Fruit fly (Drosophila melanogaster): ENCODE results near the gene snz.

Gene snz

dm6 chrX:7944772-7945722, 33.2 kb downstream of the snz start (continued):
- TF ChIP-seq Gug (GFP tag; IDR thresholded peaks at IDR 0.05) (peak; percentile 29; the same call in 1 of the 2 replicates), Sox14 (GFP tag; optimal IDR thresholded peaks at IDR 0.05) (peak; percentile 66), spab (GFP tag; optimal IDR thresholded peaks at IDR 0.05) (peak; percentile 34), pdm3 (GFP tag; optimal IDR thresholded peaks at IDR 0.05) (peak; percentile 61), fkh (GFP tag; optimal IDR thresholded peaks at IDR 0.05) (peak; percentile 72), CG10669 (GFP tag; optimal IDR thresholded peaks at IDR 0.05) (peak; percentile 61), Smox (GFP tag; optimal IDR thresholded peaks at IDR 0.05) (peak; percentile 68), net (GFP tag; optimal IDR thresholded peaks at IDR 0.05) (peak; percentile 42), fd59A (GFP tag; optimal IDR thresholded peaks at IDR 0.05) (peak; percentile 33), Sox102F (GFP tag; optimal IDR thresholded peaks at IDR 0.05) (peak; percentile 72)

dm6 chrX:7946858-7947313, 35.0 kb downstream of the snz start, which contains the start of gene orion:
Gene orion, minus strand, starts transcription at chrX:7946908.
- TF ChIP-seq Met (GFP tag; optimal IDR thresholded peaks at IDR 0.05): no peak
- peak; percentile 17 for TF ChIP-seq lz (GFP tag; optimal IDR thresholded peaks at IDR 0.05)
- TF ChIP-seq CG8119 (GFP tag; IDR thresholded peaks at IDR 0.05): peak; percentile 73
- TF ChIP-seq Blimp-1 (GFP tag; optimal IDR thresholded peaks at IDR 0.05): no peak
- no peak for TF ChIP-seq Sox15 (GFP tag; optimal IDR thresholded peaks at IDR 0.05)
- TF ChIP-seq CG16779 (tag; optimal IDR thresholded peaks at IDR 0.05): peak; percentile 83
- no peak for TF ChIP-seq OdsH (GFP tag; optimal IDR thresholded peaks at IDR 0.05)
- TF ChIP-seq net (GFP tag; optimal IDR thresholded peaks at IDR 0.05): no peak
- no peak for TF ChIP-seq Ets21C (GFP tag; optimal IDR thresholded peaks at IDR 0.05)
- TF ChIP-seq CG8319 (GFP tag; optimal IDR thresholded peaks at IDR 0.05): no peak
- TF ChIP-seq CG15336 (GFP tag; IDR thresholded peaks at IDR 0.05): peak; percentile 59; the same call in 1 of the 2 replicates
- peak; percentile 86 for TF ChIP-seq CG6163 (GFP tag; IDR thresholded peaks at IDR 0.05)
- TF ChIP-seq CG4318 (GFP tag; optimal IDR thresholded peaks at IDR 0.05): no peak
- peak; percentile 31 for TF ChIP-seq CG8632 (GFP tag; optimal IDR thresholded peaks at IDR 0.05)
- peak; percentile 55 for TF ChIP-seq dac (GFP tag; optimal IDR thresholded peaks at IDR 0.05)
- no peak for TF ChIP-seq fd85E (GFP tag; optimal IDR thresholded peaks at IDR 0.05)
- TF ChIP-seq Hr4 (GFP tag; optimal IDR thresholded peaks at IDR 0.05): no peak
- TF ChIP-seq achi (GFP tag; optimal IDR thresholded peaks at IDR 0.05): peak; percentile 47
- peak; percentile 92 for TF ChIP-seq Sox14 (GFP tag; optimal IDR thresholded peaks at IDR 0.05)
- TF ChIP-seq CG6854 (GFP tag; optimal IDR thresholded peaks at IDR 0.05): no peak
- peak; percentile 87 for TF ChIP-seq dsx (GFP tag; optimal IDR thresholded peaks at IDR 0.05; ENCODE audit: poor library complexity, severe bottlenecking)
- peak; percentile 87 for TF ChIP-seq CG1621 (tag; optimal IDR thresholded peaks at IDR 0.05)
- no peak for TF ChIP-seq cyc (GFP tag; optimal IDR thresholded peaks at IDR 0.05)
- peak; percentile 84 for TF ChIP-seq Eip78C (GFP tag)
- peak; percentile 32 for TF ChIP-seq fd59A (GFP tag; optimal IDR thresholded peaks at IDR 0.05)
- peak; percentile 59 for TF ChIP-seq Lpt (GFP tag; optimal IDR thresholded peaks at IDR 0.05)
- peak; percentile 25 for TF ChIP-seq vri (GFP tag; optimal IDR thresholded peaks at IDR 0.05)
- peak; percentile 34 for TF ChIP-seq esn (GFP tag; optimal IDR thresholded peaks at IDR 0.05)
- TF ChIP-seq Sox102F (GFP tag; optimal IDR thresholded peaks at IDR 0.05): no peak
- TF ChIP-seq Smox (GFP tag; optimal IDR thresholded peaks at IDR 0.05): no peak
- no peak for TF ChIP-seq CG32006 (GFP tag; optimal IDR thresholded peaks at IDR 0.05)
- peak in 1 of 2 experiments; percentile 58 for TF ChIP-seq salr (GFP tag; optimal IDR thresholded peaks at IDR 0.05)
- peak; percentile 81 for TF ChIP-seq eg (GFP tag; IDR thresholded peaks at IDR 0.05)
- TF ChIP-seq svp (GFP tag): peak; percentile 99
- peak; percentile 64 for TF ChIP-seq CG3032 (tag; optimal IDR thresholded peaks at IDR 0.05)
- no peak for TF ChIP-seq acj6 (GFP tag; optimal IDR thresholded peaks at IDR 0.05)
- peak; percentile 9 for TF ChIP-seq CG7368 (GFP tag; optimal IDR thresholded peaks at IDR 0.05)
- peak; percentile 71 for TF ChIP-seq Ets96B (tag; optimal IDR thresholded peaks at IDR 0.05)
- TF ChIP-seq topi (GFP tag; optimal IDR thresholded peaks at IDR 0.05): peak; percentile 29
- TF ChIP-seq CG3919 (GFP tag; optimal IDR thresholded peaks at IDR 0.05): no peak
- TF ChIP-seq pdm3 (GFP tag; optimal IDR thresholded peaks at IDR 0.05): no peak
- peak; percentile 16 for TF ChIP-seq CG34406 (GFP tag; optimal IDR thresholded peaks at IDR 0.05)
- TF ChIP-seq ss (GFP tag; optimal IDR thresholded peaks at IDR 0.05): peak; percentile 93 to 94

Data from whole organism, prepupa.